Fruit fly (Drosophila melanogaster) whole organism, prepupa: ENCODE results near the gene HP5.
A peak's percentile ranks its signal among the peaks of the same experiment; 100 is the strongest.

Experiments used
- Blimp-1 ChIP-seq: fragments of 200-800 bp; sonication (Bioruptor generic); optimal IDR thresholded peaks from 3 replicates; lab custom pipeline; 2017; ENCODE audit warnings: missing biosample characterization, missing genetic modification characterization, mild to moderate bottlenecking, moderate library complexity, missing genetic modification reagents
- CG10631 ChIP-seq: fragments of 200-800 bp; sonication (Bioruptor generic); optimal IDR thresholded peaks from 2 replicates; lab custom pipeline; 2016; ENCODE audit warnings: missing biosample characterization, missing genetic modification characterization
- CG10669 ChIP-seq: fragments of 200-800 bp; sonication (Bioruptor generic); optimal IDR thresholded peaks from 3 replicates; lab custom pipeline; 2018; ENCODE audit warnings: missing biosample characterization, mild to moderate bottlenecking, missing genetic modification characterization, moderate library complexity
- CG11294 ChIP-seq: fragments of 200-800 bp; sonication (Bioruptor generic); IDR thresholded peaks from 2 replicates; pipeline ENCODE4 v1.3.6; 2022; ENCODE audit warnings: missing biosample characterization, missing genetic modification characterization
- CG11762 ChIP-seq: fragments of 200-800 bp; sonication (Bioruptor generic); optimal IDR thresholded peaks from 3 replicates; lab custom pipeline; 2016; ENCODE audit warnings: missing biosample characterization, missing genetic modification characterization; ENCODE audit not compliant: insufficient read depth
- CG11902 ChIP-seq: fragments of 200-800 bp; sonication (Bioruptor generic); optimal IDR thresholded peaks from 3 replicates; lab custom pipeline; 2016; ENCODE audit warnings: missing biosample characterization, missing genetic modification characterization
- CG15336 ChIP-seq: fragments of 200-800 bp; sonication (Bioruptor generic); IDR thresholded peaks from 2 replicates; pipeline ENCODE4 v1.3.6; 2022; ENCODE audit warnings: missing biosample characterization, missing genetic modification characterization
- CG3032 ChIP-seq: fragments of 200-800 bp; optimal IDR thresholded peaks from 2 replicates; lab custom pipeline; 2019; ENCODE audit warnings: missing biosample characterization, mild to moderate bottlenecking, missing genetic modification characterization, moderate library complexity
- CG31627 ChIP-seq: fragments of 200-800 bp; sonication (Bioruptor generic); optimal IDR thresholded peaks from 3 replicates; lab custom pipeline; 2016; ENCODE audit warnings: missing biosample characterization, missing genetic modification characterization
- CG32006 ChIP-seq: fragments of 200-800 bp; sonication (Bioruptor generic); optimal IDR thresholded peaks from 3 replicates; lab custom pipeline; 2017; ENCODE audit warnings: missing biosample characterization, mild to moderate bottlenecking, missing genetic modification characterization
- CG3919 ChIP-seq: fragments of 200-800 bp; sonication (Bioruptor generic); optimal IDR thresholded peaks from 3 replicates; lab custom pipeline; 2016; ENCODE audit warnings: missing biosample characterization, missing genetic modification characterization
- CG6163 ChIP-seq: fragments of 200-800 bp; sonication (Bioruptor generic); IDR thresholded peaks from 3 replicates; pipeline ENCODE4 v1.3.6; 2022; ENCODE audit warnings: missing biosample characterization, missing genetic modification characterization
- CG6276 ChIP-seq: fragments of 200-800 bp; sonication (Bioruptor generic); optimal IDR thresholded peaks from 2 replicates; lab custom pipeline; 2017; ENCODE audit warnings: missing biosample characterization, mild to moderate bottlenecking, missing genetic modification characterization
- CG6792 ChIP-seq: fragments of 200-800 bp; sonication (Bioruptor generic); optimal IDR thresholded peaks from 3 replicates; lab custom pipeline; 2016; ENCODE audit warnings: missing biosample characterization, missing genetic modification characterization
- CG6808 ChIP-seq: fragments of 200-800 bp; sonication (Bioruptor generic); optimal IDR thresholded peaks from 3 replicates; lab custom pipeline; 2017; ENCODE audit warnings: missing biosample characterization, missing genetic modification characterization, mild to moderate bottlenecking, moderate library complexity, missing genetic modification reagents
- CG6854 ChIP-seq: fragments of 200-800 bp; sonication (Bioruptor generic); optimal IDR thresholded peaks from 2 replicates; lab custom pipeline; 2017; ENCODE audit warnings: missing biosample characterization, mild to moderate bottlenecking, missing genetic modification characterization
- CG7368 ChIP-seq: fragments of 200-800 bp; sonication (Bioruptor generic); optimal IDR thresholded peaks from 3 replicates; lab custom pipeline; 2016; ENCODE audit warnings: missing biosample characterization, missing genetic modification characterization
- CG8119 ChIP-seq: fragments of 200-800 bp; sonication (Bioruptor generic); IDR thresholded peaks from 3 replicates; pipeline ENCODE4 v1.3.6; 2022; ENCODE audit warnings: missing biosample characterization, missing genetic modification characterization
- CG9139 ChIP-seq: fragments of 200-800 bp; sonication (Bioruptor generic); optimal IDR thresholded peaks from 3 replicates; lab custom pipeline; 2017; ENCODE audit warnings: missing biosample characterization, mild to moderate bottlenecking, missing genetic modification characterization
- Eip75B ChIP-seq: fragments of 200-800 bp; sonication (Bioruptor generic); optimal IDR thresholded peaks from 3 replicates; lab custom pipeline; 2016; ENCODE audit warnings: missing biosample characterization, missing genetic modification characterization
- Eip78C ChIP-seq: fragments of 200-800 bp; sonication (Bioruptor generic); peaks from one replicate; lab custom pipeline; 2016; ENCODE audit warnings: missing biosample characterization, missing genetic modification characterization
- Ets96B ChIP-seq: fragments of 200-800 bp; optimal IDR thresholded peaks from 2 replicates; lab custom pipeline; 2019; ENCODE audit warnings: missing biosample characterization, mild to moderate bottlenecking, missing genetic modification characterization, moderate library complexity
- Hr4 ChIP-seq: fragments of 200-800 bp; sonication (Bioruptor generic); optimal IDR thresholded peaks from 3 replicates; lab custom pipeline; 2016; ENCODE audit warnings: missing biosample characterization, missing genetic modification characterization
- Lpt ChIP-seq: fragments of 200-800 bp; sonication (Bioruptor generic); optimal IDR thresholded peaks from 3 replicates; lab custom pipeline; 2016; ENCODE audit warnings: missing biosample characterization, missing genetic modification characterization
- Met ChIP-seq: fragments of 200-800 bp; sonication (Bioruptor generic); optimal IDR thresholded peaks from 3 replicates; lab custom pipeline; 2016; ENCODE audit warnings: missing biosample characterization, missing genetic modification characterization
- OdsH ChIP-seq: fragments of 200-800 bp; sonication (Bioruptor generic); optimal IDR thresholded peaks from 3 replicates; lab custom pipeline; 2016; ENCODE audit warnings: missing biosample characterization, missing genetic modification characterization
- Sox102F ChIP-seq: fragments of 200-800 bp; sonication (Bioruptor generic); optimal IDR thresholded peaks from 2 replicates; lab custom pipeline; 2016; ENCODE audit warnings: missing biosample characterization, mild to moderate bottlenecking, missing genetic modification characterization
- Sox15 ChIP-seq: fragments of 200-800 bp; sonication (Bioruptor generic); optimal IDR thresholded peaks from 3 replicates; lab custom pipeline; 2016; ENCODE audit warnings: missing biosample characterization, missing genetic modification characterization
- achi ChIP-seq: fragments of 200-800 bp; sonication (Bioruptor generic); optimal IDR thresholded peaks from 3 replicates; lab custom pipeline; 2016; ENCODE audit warnings: missing biosample characterization, missing genetic modification characterization
- eg ChIP-seq: fragments of 200-800 bp; sonication (Bioruptor generic); IDR thresholded peaks from 3 replicates; pipeline ENCODE4 v1.3.6; 2022; ENCODE audit warnings: missing biosample characterization, missing genetic modification characterization
- esn ChIP-seq: fragments of 200-800 bp; sonication (Bioruptor generic); optimal IDR thresholded peaks from 2 replicates; lab custom pipeline; 2016; ENCODE audit warnings: missing biosample characterization, mild to moderate bottlenecking, missing genetic modification characterization, moderate library complexity
- lz ChIP-seq: fragments of 200-800 bp; sonication (Bioruptor generic); optimal IDR thresholded peaks from 3 replicates; lab custom pipeline; 2016; ENCODE audit warnings: missing biosample characterization, missing genetic modification characterization
- net ChIP-seq: fragments of 200-800 bp; sonication (Bioruptor generic); optimal IDR thresholded peaks from 3 replicates; lab custom pipeline; 2016; ENCODE audit warnings: missing biosample characterization, missing genetic modification characterization
- salr ChIP-seq, 2 experiments: fragments of 200-800 bp; sonication (Bioruptor generic); optimal IDR thresholded peaks; 3 replicates each; lab custom pipeline; 2016 to 2018; ENCODE audit warnings: missing biosample characterization in 2 of 2, missing genetic modification characterization in 2 of 2, mild to moderate bottlenecking in 1 of 2
- spab ChIP-seq: fragments of 200-800 bp; sonication (Bioruptor generic); optimal IDR thresholded peaks from 2 replicates; lab custom pipeline; 2017; ENCODE audit warnings: missing biosample characterization, mild to moderate bottlenecking, missing genetic modification characterization, missing genetic modification reagents
- ss ChIP-seq, 2 experiments: fragments of 200-800 bp; sonication (Bioruptor generic); optimal IDR thresholded peaks; 2 replicates in 1 of 2; 3 replicates in 1 of 2; lab custom pipeline; 2017 to 2018; ENCODE audit warnings: mild to moderate bottlenecking in 2 of 2, missing biosample characterization in 2 of 2, missing genetic modification characterization in 2 of 2, moderate library complexity in 1 of 2
- svp ChIP-seq: fragments of 200-800 bp; sonication (Bioruptor generic); peaks from one replicate; lab custom pipeline; 2016; ENCODE audit warnings: missing biosample characterization, missing genetic modification characterization
- vri ChIP-seq: fragments of 200-800 bp; sonication (Bioruptor generic); optimal IDR thresholded peaks from 3 replicates; lab custom pipeline; 2016; ENCODE audit warnings: missing biosample characterization, mild to moderate bottlenecking, missing genetic modification characterization

The HP5 gene

DNA sequence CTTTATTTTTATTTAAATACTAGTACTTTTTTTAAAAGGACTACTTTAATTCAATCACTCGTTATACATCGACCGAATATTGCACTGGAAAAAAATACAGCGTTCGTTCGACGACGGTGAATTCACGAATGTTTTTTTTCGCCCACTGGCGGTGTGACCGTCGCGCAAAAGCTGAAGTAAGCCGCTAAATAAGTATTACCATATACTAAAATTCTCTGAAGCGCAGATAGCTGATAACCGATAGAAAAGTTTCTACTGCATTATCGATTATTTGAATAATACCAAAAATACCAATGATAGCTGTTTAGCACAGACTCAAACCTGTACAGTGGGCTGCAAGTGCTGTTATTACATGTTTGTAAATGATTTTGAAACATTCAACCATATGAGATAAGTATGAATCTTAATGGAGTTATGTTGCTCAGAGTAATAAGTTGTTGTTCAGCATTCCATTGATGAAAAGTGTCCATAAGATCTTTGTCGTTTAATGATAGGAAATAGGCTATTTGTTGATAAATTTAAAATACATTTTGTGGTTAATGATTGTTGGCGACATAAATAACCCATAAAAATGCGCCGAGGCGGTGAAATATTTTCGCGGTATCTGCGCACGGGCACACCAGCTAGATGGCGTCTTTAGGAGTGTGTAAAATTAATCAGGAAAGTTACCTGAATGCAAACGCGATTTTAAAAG, at the start of gene HP5, which contains the start of gene Evi5 (continued):
- TF ChIP-seq ss (GFP tag; optimal IDR thresholded peaks at IDR 0.05; lab: Kevin White, UChicago) = no peak
- TF ChIP-seq CG3919 = peak; percentile 17
- TF ChIP-seq svp (GFP tag; lab: Kevin White, UChicago) = peak; percentile 84
- TF ChIP-seq CG6792 = no peak
- TF ChIP-seq CG6808 (GFP tag; lab: Kevin White, UChicago) = no peak
- peak; percentile 72; the same call in 2 of the 3 replicates for TF ChIP-seq eg (GFP tag; lab: Robert Waterston, UW)
- no peak for TF ChIP-seq Blimp-1 (GFP tag; lab: Kevin White, UChicago)
- TF ChIP-seq CG10631 (GFP tag; lab: Kevin White, UChicago) = peak; percentile 32
- no peak for TF ChIP-seq spab (GFP tag; lab: Kevin White, UChicago)

DNA sequence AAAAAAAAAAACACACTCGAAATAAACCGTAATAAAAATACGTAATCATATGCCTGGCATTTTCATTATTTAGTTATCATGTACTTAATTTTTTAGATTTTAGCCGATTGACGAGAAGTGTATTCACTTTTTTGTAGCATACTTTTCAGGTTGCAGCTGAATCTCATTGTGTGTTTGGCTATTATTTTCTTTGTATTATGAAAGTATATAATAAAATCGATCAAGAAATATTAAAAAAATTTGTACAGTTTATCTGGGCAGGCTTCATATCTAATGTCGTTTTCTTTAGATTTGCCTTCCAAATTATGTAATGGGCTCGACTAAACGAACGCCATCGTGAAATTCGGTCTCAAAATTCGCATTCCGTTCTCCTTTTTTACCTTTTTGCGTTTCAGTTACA, 44.9 kb upstream of the HP5 start, which contains the start of gene CG15196:
Gene CG15196, plus strand, starts transcription at position 301 of the 400 bp plus-strand sequence.
- TF ChIP-seq svp (GFP tag; lab: Kevin White, UChicago) = no peak
- no peak for TF ChIP-seq CG31627
- TF ChIP-seq CG3032 = no peak
- no peak for TF ChIP-seq net (GFP tag; lab: Kevin White, UChicago)
- TF ChIP-seq CG6854 (GFP tag; lab: Kevin White, UChicago) = no peak

- TF ChIP-seq eg (GFP tag; lab: Robert Waterston, UW) (no peak), CG7368 (GFP tag; lab: Kevin White, UChicago) (no peak), salr (GFP tag; optimal IDR thresholded peaks at IDR 0.05; lab: Kevin White, UChicago) (no peak), Eip75B (no peak), Sox15 (no peak), Hr4 (no peak), lz (GFP tag; lab: Kevin White, UChicago) (no peak), Ets96B (tag; lab: Kevin White, UChicago) (no peak), CG10669 (GFP tag; lab: Kevin White, UChicago) (no peak), net (GFP tag; lab: Kevin White, UChicago) (no peak), CG11902 (GFP tag; lab: Kevin White, UChicago) (no peak), ss (GFP tag; optimal IDR thresholded peaks at IDR 0.05; lab: Kevin White, UChicago) (no peak), CG11294 (GFP tag; lab: Robert Waterston, UW) (no peak), vri (no peak), achi (no peak), CG6792 (no peak), CG32006 (GFP tag; lab: Kevin White, UChicago) (no peak)
Measured at dm6 chrX:11413090-11413489, 41.5 kb upstream of the HP5 start, which contains the start of gene Gr10b. TSS of gene Gr10b (minus strand) at chrX:11413190.

- TF ChIP-seq esn (no peak), CG6808 (GFP tag; lab: Kevin White, UChicago) (no peak), CG11902 (GFP tag; lab: Kevin White, UChicago) (no peak), Blimp-1 (GFP tag; lab: Kevin White, UChicago) (no peak), CG9139 (GFP tag; lab: Kevin White, UChicago) (no peak), Met (GFP tag; lab: Kevin White, UChicago) (no peak), Sox102F (GFP tag; lab: Kevin White, UChicago) (no peak), CG10631 (GFP tag; lab: Kevin White, UChicago) (no peak), Lpt (GFP tag; lab: Kevin White, UChicago) (no peak), CG6854 (GFP tag; lab: Kevin White, UChicago) (no peak)
Measured at dm6 chrX:11417322-11417721, 37.3 kb upstream of the HP5 start, which contains the start of the genes Gr10a and Or10a. TSS of gene Gr10a (minus strand) at chrX:11417422. TSS of gene Or10a (minus strand) at chrX:11417422.

DNA sequence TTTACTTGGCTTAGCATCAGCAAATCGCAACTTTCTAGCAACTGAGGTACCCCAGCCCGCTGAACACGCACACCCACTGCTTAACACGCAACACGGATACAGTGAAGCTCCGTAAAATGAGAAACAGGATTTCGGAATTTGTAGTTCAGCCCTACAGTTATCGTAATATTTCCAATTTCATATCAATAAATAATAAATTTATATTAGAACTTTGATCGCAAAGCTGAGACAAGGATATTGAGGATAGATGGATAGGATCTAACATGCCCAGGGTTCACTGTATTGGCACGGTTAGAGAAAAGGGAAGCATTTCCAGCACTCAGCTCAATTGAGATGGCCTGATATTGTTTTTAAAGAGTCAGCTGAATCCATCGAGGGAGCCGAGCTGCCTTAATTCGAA, 35.4 kb upstream of the HP5 start:
- TF ChIP-seq CG6276 = peak; percentile 20
- no peak for TF ChIP-seq CG11762
- peak; percentile 39 for TF ChIP-seq Eip78C (GFP tag; lab: Kevin White, UChicago)
- no peak for TF ChIP-seq CG7368 (GFP tag; lab: Kevin White, UChicago)
- TF ChIP-seq CG32006 (GFP tag; lab: Kevin White, UChicago) = peak; percentile 40
- no peak for TF ChIP-seq lz (GFP tag; lab: Kevin White, UChicago)
- TF ChIP-seq CG8119 (GFP tag; lab: Robert Waterston, UW) = peak; percentile 32; the same call in 1 of the 3 replicates
- TF ChIP-seq CG6163 (GFP tag; lab: Robert Waterston, UW) = 0 out of 3 replicates have a peak, but pooled peaks have one; percentile 36
- peak; percentile 32; the same call in 1 of the 3 replicates for TF ChIP-seq eg (GFP tag; lab: Robert Waterston, UW)
- peak; percentile 12 for TF ChIP-seq OdsH (GFP tag; lab: Kevin White, UChicago)
- TF ChIP-seq ss (GFP tag; optimal IDR thresholded peaks at IDR 0.05; lab: Kevin White, UChicago) = peak in 1 of 2 experiments; percentile 37
- peak; percentile 39 for TF ChIP-seq CG15336 (GFP tag; lab: Robert Waterston, UW)
- no peak for TF ChIP-seq CG11294 (GFP tag; lab: Robert Waterston, UW)
- TF ChIP-seq, all 60 proteins: peak for 9
